Worm (Caenorhabditis elegans): ENCODE data around the gene alp-1.

Gene alp-1

ce11 chrIV:8893746-8894145 lies 41.5 kb downstream of the alp-1 start, which contains the start of gene rad-54.L2 (continued):
- TF ChIP-seq ZK185.1 (tag; optimal IDR thresholded peaks at IDR 0.05; ENCODE audit: poor library complexity, severe bottlenecking) (no peak), egl-18 (GFP tag; IDR thresholded peaks at IDR 0.05) (no peak), B0019.2 (GFP tag; conservative IDR thresholded peaks at IDR 0.05) (no peak), B0035.1 (tag; optimal IDR thresholded peaks at IDR 0.05) (no peak), ztf-25 (GFP tag; IDR thresholded peaks at IDR 0.05) (no peak), madf-6 (GFP tag; IDR thresholded peaks at IDR 0.05) (peak; percentile 46; the same call in 1 of the 2 replicates), ceh-40 (GFP tag; IDR thresholded peaks at IDR 0.05) (no peak), attf-6 (GFP tag; IDR thresholded peaks at IDR 0.05) (no peak), K12H6.12 (tag; optimal IDR thresholded peaks at IDR 0.05) (no peak), attf-3 (GFP tag; conservative IDR thresholded peaks at IDR 0.05) (no peak), efl-1 (GFP tag; optimal IDR thresholded peaks at IDR 0.05) (no peak), lsl-1 (GFP tag; optimal IDR thresholded peaks at IDR 0.05) (peak; percentile 33), F23B12.7 (tag; optimal IDR thresholded peaks at IDR 0.05; ENCODE audit: insufficient read depth) (peak; percentile 50), B0336.3 (GFP tag; IDR thresholded peaks at IDR 0.05) (no peak), ceh-79 (tag; optimal IDR thresholded peaks at IDR 0.05) (no peak), rec-8 (tag; optimal IDR thresholded peaks at IDR 0.05) (no peak), egrh-3 (GFP tag; IDR thresholded peaks at IDR 0.05) (no peak), attf-5 (GFP tag; optimal IDR thresholded peaks at IDR 0.05) (peak; percentile 78), madf-3 (GFP tag; IDR thresholded peaks at IDR 0.05) (no peak), ceh-91 (GFP tag; IDR thresholded peaks at IDR 0.05) (no peak), F49E8.2 (tag; optimal IDR thresholded peaks at IDR 0.05; ENCODE audit: insufficient read depth) (peak; percentile 40), chd-7 (tag; optimal IDR thresholded peaks at IDR 0.05) (no peak), zim-3 (tag; optimal IDR thresholded peaks at IDR 0.05) (no peak), snpc-3.4 (tag; optimal IDR thresholded peaks at IDR 0.05) (peak; percentile 36), ccch-3 (GFP tag; optimal IDR thresholded peaks at IDR 0.05) (no peak), ama-1 (optimal IDR thresholded peaks at IDR 0.05) (no peak), ama-1 (GFP tag; optimal IDR thresholded peaks at IDR 0.05) (no peak), ets-4 (GFP tag; optimal IDR thresholded peaks at IDR 0.05) (no peak), Y79H2A.3 (GFP tag; conservative IDR thresholded peaks at IDR 0.05) (no peak)

DNA sequence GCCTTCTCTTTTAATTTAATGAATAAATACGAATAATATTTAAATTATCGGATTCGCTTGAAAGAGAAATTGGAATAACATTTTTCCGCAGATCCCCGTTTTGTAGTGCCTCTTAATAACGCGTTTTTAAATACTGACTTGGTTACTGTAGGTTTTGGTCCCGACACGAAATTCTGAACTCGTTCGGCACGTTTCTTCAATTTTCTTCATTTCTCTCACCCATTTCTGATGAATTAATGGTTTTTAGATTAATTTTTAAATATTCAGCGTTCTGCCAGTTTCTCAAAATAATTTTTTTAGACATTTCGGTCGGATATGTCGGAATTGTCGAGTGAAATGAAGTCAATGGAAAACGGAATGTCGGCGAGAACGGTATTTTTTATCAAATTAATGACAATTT lies 49.1 kb downstream of the alp-1 start, which contains the start of gene C27B7.5:
Gene C27B7.5, plus strand, starts transcription at position 301 of the 400 bp plus-strand sequence.
- TF ChIP-seq ceh-40 (GFP tag; IDR thresholded peaks at IDR 0.05) (no peak), sptf-2 (GFP tag; optimal IDR thresholded peaks at IDR 0.05) (no peak), hrde-1 (tag; optimal IDR thresholded peaks at IDR 0.05; ENCODE audit: borderline replicate concordance) (peak; percentile 35), hmg-1.2 (GFP tag; IDR thresholded peaks at IDR 0.05) (0 out of 2 replicates have a peak, but pooled peaks have one; percentile 8), ztf-26 (tag; optimal IDR thresholded peaks at IDR 0.05) (no peak), T07F8.4 (tag; optimal IDR thresholded peaks at IDR 0.05) (no peak), B0019.2 (GFP tag; conservative IDR thresholded peaks at IDR 0.05) (no peak), lsl-1 (GFP tag; optimal IDR thresholded peaks at IDR 0.05) (peak; percentile 5), madf-10 (tag; optimal IDR thresholded peaks at IDR 0.05) (no peak), nhr-80 (tag; optimal IDR thresholded peaks at IDR 0.05) (no peak), him-1 (tag; optimal IDR thresholded peaks at IDR 0.05) (peak; percentile 22), ztf-6 (GFP tag; IDR thresholded peaks at IDR 0.05) (no peak), ztf-3 (GFP tag; optimal IDR thresholded peaks at IDR 0.05) (no peak), sea-2 (GFP tag; IDR thresholded peaks at IDR 0.05) (no peak), snpc-3.4 (tag; optimal IDR thresholded peaks at IDR 0.05) (peak; percentile 9), dox-1 (GFP tag; IDR thresholded peaks at IDR 0.05) (no peak), mel-28 (tag; optimal IDR thresholded peaks at IDR 0.05; ENCODE audit: borderline replicate concordance) (no peak), cebp-1 (GFP tag; IDR thresholded peaks at IDR 0.05) (no peak), cebp-1 (tag; optimal IDR thresholded peaks at IDR 0.05) (peak; percentile 31), ama-1 (optimal IDR thresholded peaks at IDR 0.05) (no peak), ama-1 (GFP tag; optimal IDR thresholded peaks at IDR 0.05) (no peak), lin-35 (GFP tag; optimal IDR thresholded peaks at IDR 0.05) (no peak), pbrm-1 (GFP tag; IDR thresholded peaks at IDR 0.05) (no peak), snpc-4 (GFP tag; optimal IDR thresholded peaks at IDR 0.05) (no peak), snpc-4 (tag; optimal IDR thresholded peaks at IDR 0.05) (peak in 1 of 4 experiments; percentile 20), F52B5.7 (tag; optimal IDR thresholded peaks at IDR 0.05) (no peak)

Measured in whole organism, young adult.